In the genomic region with DNA sequence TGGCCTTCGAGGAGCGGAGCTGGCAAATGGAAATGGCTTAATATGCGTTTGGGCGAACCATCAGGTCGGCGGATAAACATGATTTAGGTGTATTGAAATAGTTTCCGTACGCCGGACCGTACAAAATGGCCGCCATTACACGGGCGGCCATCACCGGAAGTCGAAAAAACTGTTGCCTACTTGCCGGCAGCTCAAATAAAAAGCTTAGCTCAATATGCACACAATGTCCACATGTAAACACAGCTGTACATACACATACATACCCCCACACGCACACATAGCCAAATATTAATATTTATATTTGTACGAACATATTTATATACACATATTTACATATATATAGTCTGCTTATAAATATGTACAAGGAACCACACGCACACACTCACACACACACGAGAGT, we compare ENCODE assay signal across 2 fruit fly cellular contexts.
TF ChIP-seq lines count a peak whose summit lies in the region.

No protein-coding gene starts in this region.

TF ChIP-seq in whole organism, embryonic, 481 proteins besides CTCF, POLR2A, EP300 and RAD21 (continued from another document and continues in another):
- TF ChIP-seq CG10979 (tag; optimal IDR thresholded peaks at IDR 0.05; lab: Kevin White, UChicago) (peak; percentile 12), CG32772 (GFP tag; IDR thresholded peaks at IDR 0.05; lab: Robert Waterston, UW) (0 out of 2 replicates have a peak, but pooled peaks have one; percentile 20), Nf-YB (GFP tag; optimal IDR thresholded peaks at IDR 0.05; lab: Kevin White, UChicago) (peak; percentile 17), CG7987 (GFP tag; optimal IDR thresholded peaks at IDR 0.05; lab: Kevin White, UChicago) (peak; percentile 48), lov (optimal IDR thresholded peaks at IDR 0.05; lab: Kevin White, UChicago) (no peak), lov (GFP tag; IDR thresholded peaks at IDR 0.05; lab: Robert Waterston, UW) (peak; percentile 56; the same call in 2 of the 3 replicates), scrt (GFP tag; optimal IDR thresholded peaks at IDR 0.05; lab: Kevin White, UChicago) (peak; percentile 15), CG9727 (GFP tag; optimal IDR thresholded peaks at IDR 0.05; lab: Kevin White, UChicago) (peak; percentile 44), Camta (GFP tag; optimal IDR thresholded peaks at IDR 0.05; lab: Kevin White, UChicago) (peak; percentile 14), CG12942 (GFP tag; optimal IDR thresholded peaks at IDR 0.05; lab: Kevin White, UChicago) (no peak), Meics (GFP tag; optimal IDR thresholded peaks at IDR 0.05; lab: Kevin White, UChicago) (peak; percentile 43), trem (tag; optimal IDR thresholded peaks at IDR 0.05; lab: Kevin White, UChicago) (no peak), phol (tag; optimal IDR thresholded peaks at IDR 0.05; lab: Kevin White, UChicago) (peak; percentile 75), ase (GFP tag; IDR thresholded peaks at IDR 0.05; lab: Robert Waterston, UW) (peak; percentile 63; the same call in 2 of the 3 replicates), CG6254 (GFP tag; optimal IDR thresholded peaks at IDR 0.05; lab: Kevin White, UChicago) (peak; percentile 26), nerfin-1 (tag; optimal IDR thresholded peaks at IDR 0.05; lab: Kevin White, UChicago) (peak; percentile 19), schlank (tag; optimal IDR thresholded peaks at IDR 0.05; lab: Kevin White, UChicago) (peak; percentile 9), grau (tag; optimal IDR thresholded peaks at IDR 0.05; lab: Kevin White, UChicago) (peak; percentile 11), wdn (GFP tag; IDR thresholded peaks at IDR 0.05; lab: Robert Waterston, UW) (0 out of 2 replicates have a peak, but pooled peaks have one; percentile 15), Dbx (GFP tag; IDR thresholded peaks at IDR 0.05; lab: Robert Waterston, UW) (no peak; the same call in 2 of the 3 replicates), wek (GFP tag; optimal IDR thresholded peaks at IDR 0.05; lab: Kevin White, UChicago) (peak; percentile 35), CG11085 (GFP tag; IDR thresholded peaks at IDR 0.05; lab: Robert Waterston, UW) (peak; percentile 30; the same call in 1 of the 2 replicates), cwo (GFP tag; optimal IDR thresholded peaks at IDR 0.05; lab: Kevin White, UChicago) (no peak), CG32532 (GFP tag; IDR thresholded peaks at IDR 0.05; lab: Robert Waterston, UW) (peak; percentile 39; the same call in 1 of the 2 replicates), HHEX (GFP tag; optimal IDR thresholded peaks at IDR 0.05; lab: Kevin White, UChicago) (peak; percentile 57), bsh (GFP tag; optimal IDR thresholded peaks at IDR 0.05; lab: Kevin White, UChicago) (peak in 1 of 2 experiments; percentile 57), Mad (GFP tag; optimal IDR thresholded peaks at IDR 0.05; lab: Kevin White, UChicago) (peak; percentile 13), unpg (GFP tag; optimal IDR thresholded peaks at IDR 0.05; lab: Kevin White, UChicago) (peak; percentile 48), CG18599 (GFP tag; optimal IDR thresholded peaks at IDR 0.05; lab: Kevin White, UChicago) (peak; percentile 16), CG17328 (GFP tag; IDR thresholded peaks at IDR 0.05; lab: Robert Waterston, UW) (0 out of 2 replicates have a peak, but pooled peaks have one; percentile 44), CG11093 (GFP tag; IDR thresholded peaks at IDR 0.05; lab: Robert Waterston, UW) (no peak), hkb (optimal IDR thresholded peaks at IDR 0.05; lab: Kevin White, UChicago) (no peak), hkb (GFP tag; IDR thresholded peaks at IDR 0.05; lab: Robert Waterston, UW) (peak; percentile 56), CG2678 (tag; optimal IDR thresholded peaks at IDR 0.05; lab: Kevin White, UChicago) (peak; percentile 13), CG6689 (GFP tag; IDR thresholded peaks at IDR 0.05; lab: Robert Waterston, UW) (0 out of 2 replicates have a peak, but pooled peaks have one; percentile 18), CG33557 (GFP tag; optimal IDR thresholded peaks at IDR 0.05; lab: Kevin White, UChicago) (peak; percentile 27), kah (GFP tag; optimal IDR thresholded peaks at IDR 0.05; lab: Kevin White, UChicago) (no peak), Rx (GFP tag; IDR thresholded peaks at IDR 0.05; lab: Robert Waterston, UW) (0 out of 2 replicates have a peak, but pooled peaks have one; percentile 26), CG14441 (GFP tag; IDR thresholded peaks at IDR 0.05; lab: Robert Waterston, UW) (peak; percentile 54; the same call in 1 of the 2 replicates), CG1529 (GFP tag; optimal IDR thresholded peaks at IDR 0.05; lab: Kevin White, UChicago) (peak; percentile 37), gcm (GFP tag; optimal IDR thresholded peaks at IDR 0.05; lab: Kevin White, UChicago) (peak; percentile 32), trh (GFP tag; optimal IDR thresholded peaks at IDR 0.05; lab: Kevin White, UChicago) (peak; percentile 2), CG4404 (GFP tag; IDR thresholded peaks at IDR 0.05; lab: Robert Waterston, UW) (no peak), CG17829 (tag; optimal IDR thresholded peaks at IDR 0.05; lab: Kevin White, UChicago) (peak; percentile 1), CG13296 (GFP tag; optimal IDR thresholded peaks at IDR 0.05; lab: Kevin White, UChicago) (peak; percentile 7), pan (optimal IDR thresholded peaks at IDR 0.05; lab: Kevin White, UChicago) (no peak), pan (GFP tag; optimal IDR thresholded peaks at IDR 0.05 in 1 of 2, IDR thresholded peaks at IDR 0.05 in 1 of 2) (peak in 1 of 2 experiments; percentile 68), Sox100B (GFP tag; optimal IDR thresholded peaks at IDR 0.05; lab: Kevin White, UChicago) (peak; percentile 41), Sox102F (GFP tag; optimal IDR thresholded peaks at IDR 0.05; lab: Kevin White, UChicago) (peak; percentile 30), sens-2 (GFP tag; IDR thresholded peaks at IDR 0.05; lab: Robert Waterston, UW) (0 out of 2 replicates have a peak, but pooled peaks have one; percentile 34), CG3726 (GFP tag; IDR thresholded peaks at IDR 0.05; lab: Robert Waterston, UW) (0 out of 3 replicates have a peak, but pooled peaks have one; percentile 34), ind (GFP tag; optimal IDR thresholded peaks at IDR 0.05; lab: Kevin White, UChicago) (no peak), CG10267 (tag; optimal IDR thresholded peaks at IDR 0.05; lab: Kevin White, UChicago) (peak; percentile 6), Mrtf (GFP tag; IDR thresholded peaks at IDR 0.05; lab: Robert Waterston, UW) (0 out of 3 replicates have a peak, but pooled peaks have one; percentile 6), CG16779 (GFP tag; IDR thresholded peaks at IDR 0.05; lab: Robert Waterston, UW) (no peak), HLHmδ (GFP tag; optimal IDR thresholded peaks at IDR 0.05; lab: Kevin White, UChicago) (no peak), ftz-f1 (GFP tag; optimal IDR thresholded peaks at IDR 0.05; lab: Kevin White, UChicago) (no peak), NFAT (GFP tag; IDR thresholded peaks at IDR 0.05; lab: Robert Waterston, UW) (0 out of 2 replicates have a peak, but pooled peaks have one; percentile 27), CoRest (tag; optimal IDR thresholded peaks at IDR 0.05; lab: Kevin White, UChicago) (peak; percentile 43), CG17802 (tag; optimal IDR thresholded peaks at IDR 0.05; lab: Kevin White, UChicago) (peak; percentile 5)

TF ChIP-seq in whole organism, prepupa, 60 proteins besides CTCF, POLR2A, EP300 and RAD21 (continued from another document):
- TF ChIP-seq CG4318 (GFP tag; optimal IDR thresholded peaks at IDR 0.05; lab: Kevin White, UChicago) (no peak), vri (GFP tag; optimal IDR thresholded peaks at IDR 0.05; lab: Kevin White, UChicago) (no peak), Met (GFP tag; optimal IDR thresholded peaks at IDR 0.05; lab: Kevin White, UChicago) (no peak), svp (GFP tag; lab: Kevin White, UChicago) (no peak), Ets21C (GFP tag; optimal IDR thresholded peaks at IDR 0.05; lab: Kevin White, UChicago) (no peak), cyc (GFP tag; optimal IDR thresholded peaks at IDR 0.05; lab: Kevin White, UChicago) (no peak), CG9139 (GFP tag; optimal IDR thresholded peaks at IDR 0.05; lab: Kevin White, UChicago) (no peak), esn (GFP tag; optimal IDR thresholded peaks at IDR 0.05; lab: Kevin White, UChicago) (no peak), CG6808 (GFP tag; optimal IDR thresholded peaks at IDR 0.05; lab: Kevin White, UChicago) (no peak), Blimp-1 (GFP tag; optimal IDR thresholded peaks at IDR 0.05; lab: Kevin White, UChicago) (no peak), CG15336 (GFP tag; IDR thresholded peaks at IDR 0.05; lab: Robert Waterston, UW) (peak; percentile 27; the same call in 1 of the 2 replicates), CG31627 (GFP tag; optimal IDR thresholded peaks at IDR 0.05; lab: Kevin White, UChicago) (no peak), spab (GFP tag; optimal IDR thresholded peaks at IDR 0.05; lab: Kevin White, UChicago) (no peak), OdsH (GFP tag; optimal IDR thresholded peaks at IDR 0.05; lab: Kevin White, UChicago) (peak; percentile 25), CG34406 (GFP tag; optimal IDR thresholded peaks at IDR 0.05; lab: Kevin White, UChicago) (peak; percentile 33), CG11902 (GFP tag; optimal IDR thresholded peaks at IDR 0.05; lab: Kevin White, UChicago) (no peak), pdm3 (GFP tag; optimal IDR thresholded peaks at IDR 0.05; lab: Kevin White, UChicago) (no peak), Sox14 (GFP tag; optimal IDR thresholded peaks at IDR 0.05; lab: Kevin White, UChicago) (no peak), CG8319 (GFP tag; optimal IDR thresholded peaks at IDR 0.05; lab: Kevin White, UChicago) (no peak), CG6854 (GFP tag; optimal IDR thresholded peaks at IDR 0.05; lab: Kevin White, UChicago) (no peak), dac (GFP tag; optimal IDR thresholded peaks at IDR 0.05; lab: Kevin White, UChicago) (no peak), CG10631 (GFP tag; optimal IDR thresholded peaks at IDR 0.05; lab: Kevin White, UChicago) (no peak), CG11294 (GFP tag; IDR thresholded peaks at IDR 0.05; lab: Robert Waterston, UW) (0 out of 2 replicates have a peak, but pooled peaks have one; percentile 12), Eip75B (GFP tag; optimal IDR thresholded peaks at IDR 0.05; lab: Kevin White, UChicago) (no peak), Hr38 (GFP tag; optimal IDR thresholded peaks at IDR 0.05; lab: Kevin White, UChicago) (no peak), Sox15 (GFP tag; optimal IDR thresholded peaks at IDR 0.05; lab: Kevin White, UChicago) (no peak), dsx (GFP tag; optimal IDR thresholded peaks at IDR 0.05; lab: Kevin White, UChicago; ENCODE audit: poor library complexity, severe bottlenecking) (no peak), fkh (GFP tag; optimal IDR thresholded peaks at IDR 0.05; lab: Kevin White, UChicago) (peak; percentile 60), fd85E (GFP tag; optimal IDR thresholded peaks at IDR 0.05; lab: Kevin White, UChicago) (no peak), Ets96B (tag; optimal IDR thresholded peaks at IDR 0.05; lab: Kevin White, UChicago) (no peak), salr (GFP tag; optimal IDR thresholded peaks at IDR 0.05; lab: Kevin White, UChicago) (no peak), Hr4 (GFP tag; optimal IDR thresholded peaks at IDR 0.05; lab: Kevin White, UChicago) (no peak), CG7368 (GFP tag; optimal IDR thresholded peaks at IDR 0.05; lab: Kevin White, UChicago) (no peak), CG3919 (GFP tag; optimal IDR thresholded peaks at IDR 0.05; lab: Kevin White, UChicago) (peak; percentile 35), CG3032 (tag; optimal IDR thresholded peaks at IDR 0.05; lab: Kevin White, UChicago) (no peak), CG16779 (tag; optimal IDR thresholded peaks at IDR 0.05; lab: Kevin White, UChicago) (no peak), CG6276 (GFP tag; optimal IDR thresholded peaks at IDR 0.05; lab: Kevin White, UChicago) (no peak)
